Fruit fly (Drosophila melanogaster) whole organism, embryonic: Measurements from ENCODE around the gene vari.

Experiments
- Atf6 ChIP-seq: fragments of 200-800 bp; sonication (Bioruptor generic); IDR thresholded peaks from 2 replicates; pipeline ENCODE4 v1.3.6; 2022; ENCODE audit warnings: missing biosample characterization, missing genetic modification characterization
- CG10654 ChIP-seq: fragments of 200-800 bp; sonication (Bioruptor generic); optimal IDR thresholded peaks from 2 replicates; lab custom pipeline; 2016; ENCODE audit warnings: missing biosample characterization, missing genetic modification characterization
- CG10959 ChIP-seq: fragments of 200-800 bp; sonication (Bioruptor generic); IDR thresholded peaks from 2 replicates; pipeline ENCODE4 v1.3.6; 2022; ENCODE audit warnings: missing biosample characterization, missing genetic modification characterization
- CG11696 ChIP-seq: fragments of 200-800 bp; sonication (Bioruptor generic); IDR thresholded peaks from 2 replicates; pipeline ENCODE4 v1.3.6; 2022; ENCODE audit warnings: missing biosample characterization, missing genetic modification characterization
- CG12744 ChIP-seq: fragments of 200-800 bp; sonication (Bioruptor generic); optimal IDR thresholded peaks from 2 replicates; lab custom pipeline; 2016; ENCODE audit warnings: missing biosample characterization, missing genetic modification characterization
- CG14667 ChIP-seq: fragments of 200-800 bp; sonication (Bioruptor generic); IDR thresholded peaks from 2 replicates; pipeline ENCODE4 v1.3.6; 2022; ENCODE audit warnings: missing biosample characterization, missing genetic modification characterization
- CG14965 ChIP-seq: fragments of 200-800 bp; sonication (Bioruptor generic); optimal IDR thresholded peaks from 2 replicates; lab custom pipeline; 2016; ENCODE audit warnings: missing biosample characterization, missing genetic modification characterization, borderline replicate concordance
- CG1529 ChIP-seq: fragments of 200-800 bp; sonication (Bioruptor generic); optimal IDR thresholded peaks from 3 replicates; lab custom pipeline; 2018; ENCODE audit warnings: missing biosample characterization, missing genetic modification characterization
- CG15479 ChIP-seq: fragments of 200-800 bp; sonication (Bioruptor generic); optimal IDR thresholded peaks from 3 replicates; lab custom pipeline; 2019; ENCODE audit warnings: missing biosample characterization, mild to moderate bottlenecking, missing genetic modification characterization, moderate library complexity
- CG30403 ChIP-seq: fragments of 200-800 bp; sonication (Bioruptor generic); optimal IDR thresholded peaks from 3 replicates; lab custom pipeline; 2016; ENCODE audit warnings: missing biosample characterization, missing genetic modification characterization
- CG34224 ChIP-seq: fragments of 200-800 bp; sonication (Bioruptor generic); IDR thresholded peaks from 3 replicates; pipeline ENCODE4 v1.3.6; 2022; ENCODE audit warnings: missing biosample characterization, missing genetic modification characterization; ENCODE audit not compliant: partially characterized antibody
- CG34422 ChIP-seq: fragments of 200-800 bp; sonication (Bioruptor generic); IDR thresholded peaks from 3 replicates; pipeline ENCODE4 v1.3.6; 2022; ENCODE audit warnings: missing biosample characterization, missing genetic modification characterization
- CG4820 ChIP-seq: fragments of 200-800 bp; sonication (Bioruptor generic); optimal IDR thresholded peaks from 3 replicates; lab custom pipeline; 2016; ENCODE audit warnings: missing biosample characterization, missing genetic modification characterization
- CG8765 ChIP-seq: fragments of 200-800 bp; sonication (Bioruptor generic); IDR thresholded peaks from 2 replicates; pipeline ENCODE4 v1.3.6; 2022; ENCODE audit warnings: missing biosample characterization, missing genetic modification characterization
- CG9727 ChIP-seq: fragments of 200-800 bp; sonication (Bioruptor generic); optimal IDR thresholded peaks from 3 replicates; lab custom pipeline; 2017; ENCODE audit warnings: missing biosample characterization, mild to moderate bottlenecking, missing genetic modification characterization
- Dll ChIP-seq: fragments of 200-800 bp; sonication (Bioruptor generic); IDR thresholded peaks from 4 replicates; pipeline ENCODE4 v1.3.6; 2022; ENCODE audit warnings: missing biosample characterization, missing genetic modification characterization; ENCODE audit not compliant: partially characterized antibody
- Dp ChIP-seq: fragments of 200-800 bp; sonication (Bioruptor generic); optimal IDR thresholded peaks from 2 replicates; lab custom pipeline; 2018; ENCODE audit warnings: missing biosample characterization, mild to moderate bottlenecking, missing genetic modification characterization, moderate library complexity
- E2f1 ChIP-seq: fragments of 200-800 bp; sonication (Bioruptor generic); IDR thresholded peaks from 2 replicates; pipeline ENCODE4 v1.3.6; 2022; ENCODE audit warnings: missing biosample characterization, missing genetic modification characterization
- Elba2 ChIP-seq: fragments of 200-800 bp; sonication (Bioruptor generic); optimal IDR thresholded peaks from 3 replicates; lab custom pipeline; 2016; ENCODE audit warnings: missing biosample characterization, missing genetic modification characterization
- Fer2 ChIP-seq: fragments of 200-800 bp; sonication (Bioruptor generic); optimal IDR thresholded peaks from 2 replicates; lab custom pipeline; 2018; ENCODE audit warnings: missing biosample characterization, mild to moderate bottlenecking, missing genetic modification characterization, moderate library complexity
- HmgZ ChIP-seq: fragments of 200-800 bp; sonication (Bioruptor generic); optimal IDR thresholded peaks from 2 replicates; lab custom pipeline; 2018; ENCODE audit warnings: missing biosample characterization, mild to moderate bottlenecking, missing genetic modification characterization
- Hsf ChIP-seq: fragments of 200-800 bp; sonication (Bioruptor generic); optimal IDR thresholded peaks from 3 replicates; lab custom pipeline; 2016; ENCODE audit warnings: missing biosample characterization, missing genetic modification characterization
- MESR4 ChIP-seq: fragments of 200-800 bp; sonication (Bioruptor generic); optimal IDR thresholded peaks from 2 replicates; lab custom pipeline; 2018; ENCODE audit warnings: missing biosample characterization, mild to moderate bottlenecking, missing genetic modification characterization, moderate library complexity
- Oli ChIP-seq: fragments of 200-800 bp; sonication (Bioruptor generic); optimal IDR thresholded peaks from 2 replicates; lab custom pipeline; 2018; ENCODE audit warnings: missing biosample characterization, mild to moderate bottlenecking, missing genetic modification characterization, moderate library complexity
- Optix ChIP-seq: fragments of 200-800 bp; sonication (Bioruptor generic); IDR thresholded peaks from 3 replicates; pipeline ENCODE4 v1.3.6; 2022; ENCODE audit warnings: missing biosample characterization, missing genetic modification characterization
- aop ChIP-seq: fragments of 200-800 bp; sonication (Bioruptor generic); IDR thresholded peaks from 2 replicates; pipeline ENCODE4 v1.3.6; 2022; ENCODE audit warnings: missing biosample characterization, missing genetic modification characterization
- bigmax ChIP-seq: fragments of 200-800 bp; sonication (Bioruptor generic); optimal IDR thresholded peaks from 2 replicates; lab custom pipeline; 2018; ENCODE audit warnings: missing biosample characterization, mild to moderate bottlenecking, missing genetic modification characterization
- bowl ChIP-seq: fragments of 200-800 bp; sonication (Bioruptor generic); IDR thresholded peaks from 2 replicates; pipeline ENCODE4 v1.3.6; 2022; ENCODE audit warnings: missing biosample characterization, missing genetic modification characterization
- corto ChIP-seq: fragments of 200-800 bp; sonication (Bioruptor generic); optimal IDR thresholded peaks from 2 replicates; lab custom pipeline; 2016; ENCODE audit warnings: missing biosample characterization, mild to moderate bottlenecking, missing genetic modification characterization, moderate library complexity
- croc ChIP-seq: fragments of 200-800 bp; sonication (Bioruptor generic); conservative IDR thresholded peaks from 3 replicates; pipeline ENCODE4 v1.3.6; 2022; ENCODE audit warnings: missing biosample characterization, missing genetic modification characterization
- da ChIP-seq: fragments of 200-800 bp; sonication (Bioruptor generic); optimal IDR thresholded peaks from 2 replicates; lab custom pipeline; 2016; ENCODE audit warnings: missing biosample characterization, missing genetic modification characterization
- dysf ChIP-seq: fragments of 200-800 bp; sonication (Bioruptor generic); IDR thresholded peaks from 3 replicates; pipeline ENCODE4 v1.3.6; 2022; ENCODE audit warnings: missing biosample characterization, missing genetic modification characterization
- esg ChIP-seq: fragments of 200-800 bp; sonication (Bioruptor generic); conservative IDR thresholded peaks from 2 replicates; pipeline ENCODE4 v1.3.6; 2022; ENCODE audit warnings: missing biosample characterization, missing genetic modification characterization
- eve ChIP-seq, 2 experiments: fragments of >200 bp; optimal IDR thresholded peaks; 2 replicates each; lab custom pipeline; 2017; ENCODE audit warnings: missing biosample characterization in 2 of 2, missing genetic modification characterization in 2 of 2
- fd64A ChIP-seq: fragments of 200-800 bp; sonication (Bioruptor generic); optimal IDR thresholded peaks from 3 replicates; lab custom pipeline; 2018; ENCODE audit warnings: missing biosample characterization, mild to moderate bottlenecking, missing genetic modification characterization
- fru ChIP-seq: fragments of >200 bp; optimal IDR thresholded peaks from 2 replicates; lab custom pipeline; 2017
- gcm2 ChIP-seq: fragments of 200-800 bp; sonication (Bioruptor generic); optimal IDR thresholded peaks from 2 replicates; lab custom pipeline; 2016; ENCODE audit warnings: missing biosample characterization, missing genetic modification characterization
- grau ChIP-seq: fragments of 200-800 bp; optimal IDR thresholded peaks from 3 replicates; lab custom pipeline; 2019; ENCODE audit warnings: missing biosample characterization, mild to moderate bottlenecking, missing genetic modification characterization, moderate library complexity
- hbn ChIP-seq: fragments of 200-800 bp; sonication (Bioruptor generic); IDR thresholded peaks from 2 replicates; pipeline ENCODE4 v1.3.6; 2022; ENCODE audit warnings: missing biosample characterization, missing genetic modification characterization; ENCODE audit not compliant: partially characterized antibody
- kah ChIP-seq: fragments of 200-800 bp; sonication (Bioruptor generic); optimal IDR thresholded peaks from 2 replicates; lab custom pipeline; 2018; ENCODE audit warnings: missing biosample characterization, mild to moderate bottlenecking, missing genetic modification characterization
- kay ChIP-seq: fragments of 200-800 bp; sonication (Bioruptor generic); optimal IDR thresholded peaks from 2 replicates; lab custom pipeline; 2016; ENCODE audit warnings: missing biosample characterization, missing genetic modification characterization
- lbe ChIP-seq: fragments of 200-800 bp; sonication (Bioruptor generic); optimal IDR thresholded peaks from 2 replicates; lab custom pipeline; 2016; ENCODE audit warnings: missing biosample characterization, mild to moderate bottlenecking, missing genetic modification characterization
- oc ChIP-seq: fragments of 200-800 bp; sonication (Bioruptor generic); optimal IDR thresholded peaks from 2 replicates; lab custom pipeline; 2018; ENCODE audit warnings: missing biosample characterization, mild to moderate bottlenecking, missing genetic modification characterization, moderate library complexity
- pfk ChIP-seq: fragments of 200-800 bp; sonication (Bioruptor generic); optimal IDR thresholded peaks from 2 replicates; lab custom pipeline; 2018; ENCODE audit warnings: missing biosample characterization, mild to moderate bottlenecking, missing genetic modification characterization, moderate library complexity
- pho ChIP-seq: fragments of 200-800 bp; sonication (Bioruptor generic); optimal IDR thresholded peaks from 2 replicates; lab custom pipeline; 2016; ENCODE audit warnings: missing biosample characterization, missing genetic modification characterization
- sob ChIP-seq: fragments of 200-800 bp; sonication (Bioruptor generic); IDR thresholded peaks from 2 replicates; pipeline ENCODE4 v1.3.6; 2022; ENCODE audit warnings: missing biosample characterization, missing genetic modification characterization
- tin ChIP-seq: fragments of 200-800 bp; sonication (Bioruptor generic); optimal IDR thresholded peaks from 3 replicates; lab custom pipeline; 2016; ENCODE audit warnings: missing biosample characterization, missing genetic modification characterization
- unpg ChIP-seq: fragments of 200-800 bp; sonication (Bioruptor generic); optimal IDR thresholded peaks from 3 replicates; lab custom pipeline; 2018; ENCODE audit warnings: missing biosample characterization, mild to moderate bottlenecking, missing genetic modification characterization, moderate library complexity
- zf30C ChIP-seq: fragments of 200-800 bp; sonication (Bioruptor generic); optimal IDR thresholded peaks from 3 replicates; lab custom pipeline; 2018; ENCODE audit warnings: missing biosample characterization, mild to moderate bottlenecking, missing genetic modification characterization

vari gene

dm6 chr2L:20807617-20808509, 11.0 kb upstream of the vari start (continued):
- TF ChIP-seq CG8765 (GFP tag; lab: Robert Waterston, UW) = no peak
- no peak for TF ChIP-seq lbe (GFP tag; lab: Kevin White, UChicago)
- no peak for TF ChIP-seq CG14667 (GFP tag; lab: Robert Waterston, UW)
- TF ChIP-seq Dp (GFP tag; lab: Kevin White, UChicago) = no peak
- peak; percentile 34 for TF ChIP-seq CG30403
- peak; percentile 52 for TF ChIP-seq sob (GFP tag; lab: Robert Waterston, UW)
- TF ChIP-seq tin = no peak
- no peak for TF ChIP-seq CG1529 (GFP tag; lab: Kevin White, UChicago)
- peak; percentile 15 for TF ChIP-seq CG14965 (GFP tag; lab: Kevin White, UChicago)
- peak; percentile 66 for TF ChIP-seq E2f1
- no peak for TF ChIP-seq Hsf
- TF ChIP-seq dysf = peak; percentile 74
- no peak for TF ChIP-seq CG10654 (GFP tag; lab: Kevin White, UChicago)
- TF ChIP-seq grau (tag; lab: Kevin White, UChicago) = peak; percentile 67
- no peak for TF ChIP-seq kah (GFP tag; lab: Kevin White, UChicago)
- peak; percentile 53 for TF ChIP-seq Fer2 (tag; lab: Kevin White, UChicago)
- TF ChIP-seq corto (GFP tag; lab: Kevin White, UChicago) = no peak
- no peak for TF ChIP-seq kay (GFP tag; lab: Kevin White, UChicago)
- TF ChIP-seq pfk = peak; percentile 1
- peak; percentile 53 for TF ChIP-seq unpg (GFP tag; lab: Kevin White, UChicago)
- no peak for TF ChIP-seq bigmax
- peak in 1 of 2 experiments; percentile 80 for TF ChIP-seq eve (GFP tag; optimal IDR thresholded peaks at IDR 0.05; lab: Kevin White, UChicago)
- peak; percentile 22 for TF ChIP-seq HmgZ (tag; lab: Kevin White, UChicago)
- TF ChIP-seq Optix (GFP tag; lab: Robert Waterston, UW) = 0 out of 3 replicates have a peak, but pooled peaks have one; percentile 10
- no peak for TF ChIP-seq Dll (GFP tag; lab: Robert Waterston, UW)
- TF ChIP-seq CG12744 = peak; percentile 33
- no peak for TF ChIP-seq CG4820 (GFP tag; lab: Kevin White, UChicago)
- TF ChIP-seq MESR4 (GFP tag; lab: Kevin White, UChicago) = no peak
- no peak for TF ChIP-seq fru (lab: Kevin White, UChicago)
- TF ChIP-seq CG15479 (GFP tag; lab: Kevin White, UChicago) = no peak
- TF ChIP-seq gcm2 (GFP tag; lab: Kevin White, UChicago) = no peak
- TF ChIP-seq aop (GFP tag; lab: Robert Waterston, UW) = no peak
- no peak for TF ChIP-seq CG10959 (GFP tag; lab: Robert Waterston, UW)
- TF ChIP-seq bowl (GFP tag; lab: Robert Waterston, UW) = no peak
- no peak for TF ChIP-seq oc (tag; lab: Kevin White, UChicago)
- no peak for TF ChIP-seq Elba2 (GFP tag; lab: Kevin White, UChicago)
- TF ChIP-seq CG34224 (GFP tag; lab: Robert Waterston, UW) = no peak
- TF ChIP-seq zf30C (GFP tag; lab: Kevin White, UChicago) = peak; percentile 68
- no peak for TF ChIP-seq fd64A (GFP tag; lab: Kevin White, UChicago)
- TF ChIP-seq hbn (GFP tag; lab: Robert Waterston, UW) = no peak
- peak; percentile 74 for TF ChIP-seq Atf6 (GFP tag; lab: Robert Waterston, UW)
- peak; percentile 58 for TF ChIP-seq CG9727 (GFP tag; lab: Kevin White, UChicago)
- TF ChIP-seq Oli = peak; percentile 40
- no peak for TF ChIP-seq da (GFP tag; lab: Kevin White, UChicago)
- no peak for TF ChIP-seq CG11696 (GFP tag; lab: Robert Waterston, UW)
- peak; percentile 53 for TF ChIP-seq esg (GFP tag; lab: Robert Waterston, UW)
- TF ChIP-seq CG34422 (GFP tag; lab: Robert Waterston, UW) = no peak
- TF ChIP-seq croc (GFP tag; lab: Robert Waterston, UW) = 0 out of 3 replicates have a peak, but pooled peaks have one; percentile 16
- peak; percentile 11 for TF ChIP-seq pho (GFP tag; lab: Kevin White, UChicago)
